Worm (Caenorhabditis elegans): ENCODE results near the gene C46G7.2.

ce11 chrIV:5985823-5986222, 29.2 kb upstream of the C46G7.2 start:
- TF ChIP-seq nhr-47 (tag; optimal IDR thresholded peaks at IDR 0.05) (no peak), sox-4 (tag; optimal IDR thresholded peaks at IDR 0.05) (no peak), zip-4 (GFP tag; optimal IDR thresholded peaks at IDR 0.05) (no peak), aly-2 (tag; optimal IDR thresholded peaks at IDR 0.05) (no peak), fos-1 (tag; optimal IDR thresholded peaks at IDR 0.05) (no peak), nhr-11 (tag; optimal IDR thresholded peaks at IDR 0.05) (no peak)
